Fruit fly (Drosophila melanogaster): ENCODE results near the gene CG9168.

dm6 chr3L:1408093-1408492, 2.8 kb upstream of the CG9168 start:
- no peak for TF ChIP-seq fd96Ca (GFP tag; IDR thresholded peaks at IDR 0.05)
- TF ChIP-seq CG15710 (tag; optimal IDR thresholded peaks at IDR 0.05) = no peak
- peak; percentile 34 for TF ChIP-seq Snoo (tag; optimal IDR thresholded peaks at IDR 0.05)
- peak; percentile 47 for TF ChIP-seq Pif1B (GFP tag; optimal IDR thresholded peaks at IDR 0.05)
- TF ChIP-seq CG34367 (tag; optimal IDR thresholded peaks at IDR 0.05) = no peak
- TF ChIP-seq rn (GFP tag; IDR thresholded peaks at IDR 0.05) = no peak
- no peak for TF ChIP-seq CG13204 (GFP tag; optimal IDR thresholded peaks at IDR 0.05)
- TF ChIP-seq CG10348 (GFP tag; IDR thresholded peaks at IDR 0.05) = no peak
- no peak for TF ChIP-seq gl (tag; optimal IDR thresholded peaks at IDR 0.05)
- TF ChIP-seq EcR (GFP tag; optimal IDR thresholded peaks at IDR 0.05) = no peak
- TF ChIP-seq Ets98B (GFP tag; IDR thresholded peaks at IDR 0.05) = no peak
- TF ChIP-seq CG14655 (GFP tag; optimal IDR thresholded peaks at IDR 0.05) = peak; percentile 50
- TF ChIP-seq CG9948 (tag; optimal IDR thresholded peaks at IDR 0.05) = no peak
- TF ChIP-seq CG12605 (GFP tag; IDR thresholded peaks at IDR 0.05) = no peak

All from whole organism, pupa.